Fruit fly (Drosophila melanogaster) whole organism, embryonic: ENCODE data around the gene CG43750.

ENCODE experiments used
- Adf1 ChIP-seq: fragments of 200-800 bp; sonication (Bioruptor generic); IDR thresholded peaks from 2 replicates; pipeline ENCODE4 v1.3.6; 2022; ENCODE audit warnings: missing biosample characterization, missing genetic modification characterization
- CG10209 ChIP-seq: fragments of 200-800 bp; sonication (Bioruptor generic); optimal IDR thresholded peaks from 3 replicates; lab custom pipeline; 2017; ENCODE audit warnings: missing biosample characterization, mild to moderate bottlenecking, missing genetic modification characterization, missing genetic modification reagents
- CG11504 ChIP-seq: fragments of 200-800 bp; sonication (Bioruptor generic); optimal IDR thresholded peaks from 3 replicates; lab custom pipeline; 2019; ENCODE audit warnings: missing biosample characterization, mild to moderate bottlenecking, missing genetic modification characterization, moderate library complexity
- CG14014 ChIP-seq: fragments of 200-800 bp; sonication (Bioruptor generic); IDR thresholded peaks from 2 replicates; pipeline ENCODE4 v1.3.6; 2022; ENCODE audit warnings: missing biosample characterization, missing genetic modification characterization
- CG15479 ChIP-seq: fragments of 200-800 bp; sonication (Bioruptor generic); optimal IDR thresholded peaks from 3 replicates; lab custom pipeline; 2019; ENCODE audit warnings: missing biosample characterization, mild to moderate bottlenecking, missing genetic modification characterization, moderate library complexity
- CG16779 ChIP-seq: fragments of 200-800 bp; sonication (Bioruptor generic); IDR thresholded peaks from 2 replicates; pipeline ENCODE4 v1.3.6; 2022; ENCODE audit warnings: missing biosample characterization, missing genetic modification characterization
- CG17328 ChIP-seq: fragments of 200-800 bp; sonication (Bioruptor generic); IDR thresholded peaks from 2 replicates; pipeline ENCODE4 v1.3.6; 2022; ENCODE audit warnings: missing biosample characterization, missing genetic modification characterization
- CG17385 ChIP-seq: fragments of 200-800 bp; sonication (Bioruptor generic); optimal IDR thresholded peaks from 3 replicates; lab custom pipeline; 2018; ENCODE audit warnings: missing biosample characterization, mild to moderate bottlenecking, missing genetic modification characterization
- CG18476 ChIP-seq: fragments of 200-800 bp; sonication (Bioruptor generic); optimal IDR thresholded peaks from 2 replicates; lab custom pipeline; 2016; ENCODE audit warnings: missing biosample characterization, mild to moderate bottlenecking, missing genetic modification characterization
- CG2120 ChIP-seq: fragments of 200-800 bp; sonication (Bioruptor generic); optimal IDR thresholded peaks from 3 replicates; lab custom pipeline; 2016; ENCODE audit warnings: missing biosample characterization, missing genetic modification characterization
- CG31441 ChIP-seq: fragments of 200-800 bp; sonication (Bioruptor generic); IDR thresholded peaks from 2 replicates; pipeline ENCODE4 v1.3.6; 2022; ENCODE audit warnings: missing biosample characterization, missing genetic modification characterization
- CG32532 ChIP-seq: fragments of 200-800 bp; sonication (Bioruptor generic); IDR thresholded peaks from 2 replicates; pipeline ENCODE4 v1.3.6; 2022; ENCODE audit warnings: missing biosample characterization, missing genetic modification characterization
- CG3838 ChIP-seq: fragments of 200-800 bp; sonication (Bioruptor generic); optimal IDR thresholded peaks from 3 replicates; lab custom pipeline; 2016; ENCODE audit warnings: missing biosample characterization, missing genetic modification characterization
- CG42726 ChIP-seq: fragments of 200-800 bp; sonication (Bioruptor generic); IDR thresholded peaks from 2 replicates; pipeline ENCODE4 v1.3.6; 2022; ENCODE audit warnings: missing biosample characterization, missing genetic modification characterization; ENCODE audit not compliant: partially characterized antibody
- CG5180 ChIP-seq: fragments of 200-800 bp; sonication (Bioruptor generic); optimal IDR thresholded peaks from 3 replicates; lab custom pipeline; 2017; ENCODE audit warnings: missing biosample characterization, missing genetic modification characterization, mild to moderate bottlenecking, moderate library complexity, missing genetic modification reagents
- CG7357 ChIP-seq: fragments of 200-800 bp; sonication (Bioruptor generic); IDR thresholded peaks from 3 replicates; pipeline ENCODE4 v1.3.6; 2022; ENCODE audit warnings: missing biosample characterization, missing genetic modification characterization
- CG7372 ChIP-seq: fragments of 200-800 bp; sonication (Bioruptor generic); IDR thresholded peaks from 2 replicates; pipeline ENCODE4 v1.3.6; 2022; ENCODE audit warnings: missing biosample characterization, missing genetic modification characterization
- CG7786 ChIP-seq: fragments of 200-800 bp; sonication (Bioruptor generic); optimal IDR thresholded peaks from 2 replicates; lab custom pipeline; 2016; ENCODE audit warnings: missing biosample characterization, missing genetic modification characterization
- CG9932 ChIP-seq: fragments of 200-800 bp; sonication (Bioruptor generic); IDR thresholded peaks from 2 replicates; pipeline ENCODE4 v1.3.6; 2022; ENCODE audit warnings: missing biosample characterization, missing genetic modification characterization
- Elba2 ChIP-seq: fragments of 200-800 bp; sonication (Bioruptor generic); optimal IDR thresholded peaks from 3 replicates; lab custom pipeline; 2016; ENCODE audit warnings: missing biosample characterization, missing genetic modification characterization
- Fer2 ChIP-seq: fragments of 200-800 bp; sonication (Bioruptor generic); optimal IDR thresholded peaks from 2 replicates; lab custom pipeline; 2018; ENCODE audit warnings: missing biosample characterization, mild to moderate bottlenecking, missing genetic modification characterization, moderate library complexity
- GATAe ChIP-seq: fragments of 200-800 bp; sonication (Bioruptor generic); conservative IDR thresholded peaks from 2 replicates; pipeline ENCODE4 v1.3.6; 2022; ENCODE audit warnings: missing biosample characterization, missing genetic modification characterization
- Jarid2 ChIP-seq: fragments of 200-800 bp; sonication (Bioruptor generic); optimal IDR thresholded peaks from 3 replicates; lab custom pipeline; 2017; ENCODE audit warnings: mild to moderate bottlenecking, missing biosample characterization, missing genetic modification reagents, missing genetic modification characterization
- Rfx ChIP-seq: fragments of 200-800 bp; sonication (Bioruptor generic); IDR thresholded peaks from 2 replicates; pipeline ENCODE4 v1.3.6; 2022; ENCODE audit warnings: missing biosample characterization, missing genetic modification characterization
- Scr ChIP-seq: fragments of 200-800 bp; sonication (Bioruptor generic); IDR thresholded peaks from 2 replicates; pipeline ENCODE4 v1.3.6; 2022; ENCODE audit warnings: missing biosample characterization, missing genetic modification characterization; ENCODE audit not compliant: partially characterized antibody
- Six4 ChIP-seq: fragments of 200-800 bp; sonication (Bioruptor generic); optimal IDR thresholded peaks from 2 replicates; lab custom pipeline; 2016; ENCODE audit warnings: missing biosample characterization, missing genetic modification characterization
- Sox100B ChIP-seq: fragments of 200-800 bp; sonication (Bioruptor generic); optimal IDR thresholded peaks from 3 replicates; lab custom pipeline; 2018; ENCODE audit warnings: missing biosample characterization, mild to moderate bottlenecking, missing genetic modification characterization
- Trl ChIP-seq, 3 experiments: fragments of >200 bp in 2 of 3; fragments of 200-800 bp in 1 of 3; sonication (Bioruptor generic) in 1 of 3; optimal IDR thresholded peaks; 2 replicates in 1 of 3; 3 replicates in 2 of 3; lab custom pipeline; 2016 to 2017; ENCODE audit warnings: missing biosample characterization in 1 of 3, missing genetic modification characterization in 1 of 3
- ase ChIP-seq: fragments of 200-800 bp; sonication (Bioruptor generic); IDR thresholded peaks from 3 replicates; pipeline ENCODE4 v1.3.6; 2022; ENCODE audit warnings: missing biosample characterization, missing genetic modification characterization
- bcd ChIP-seq: fragments of 200-800 bp; sonication (Bioruptor generic); optimal IDR thresholded peaks from 2 replicates; lab custom pipeline; 2017; ENCODE audit warnings: missing biosample characterization, mild to moderate bottlenecking, missing genetic modification characterization
- cwo ChIP-seq: fragments of 200-800 bp; sonication (Bioruptor generic); optimal IDR thresholded peaks from 3 replicates; lab custom pipeline; 2017; ENCODE audit warnings: missing biosample characterization, missing genetic modification characterization, mild to moderate bottlenecking, moderate library complexity, missing genetic modification reagents
- fd3F ChIP-seq: fragments of 200-800 bp; sonication (Bioruptor generic); optimal IDR thresholded peaks from 2 replicates; lab custom pipeline; 2018; ENCODE audit warnings: missing biosample characterization, mild to moderate bottlenecking, missing genetic modification characterization, moderate library complexity
- fd96Cb ChIP-seq: fragments of 200-800 bp; sonication (Bioruptor generic); optimal IDR thresholded peaks from 2 replicates; lab custom pipeline; 2018; ENCODE audit warnings: missing biosample characterization, mild to moderate bottlenecking, missing genetic modification characterization, moderate library complexity
- gcm2 ChIP-seq: fragments of 200-800 bp; sonication (Bioruptor generic); optimal IDR thresholded peaks from 2 replicates; lab custom pipeline; 2016; ENCODE audit warnings: missing biosample characterization, missing genetic modification characterization
- grn ChIP-seq: fragments of 200-800 bp; sonication (Bioruptor generic); optimal IDR thresholded peaks from 3 replicates; lab custom pipeline; 2017; ENCODE audit warnings: missing biosample characterization, missing genetic modification characterization
- gsb ChIP-seq: fragments of 200-800 bp; sonication (Bioruptor generic); IDR thresholded peaks from 2 replicates; pipeline ENCODE4 v1.3.6; 2022; ENCODE audit warnings: missing biosample characterization, missing genetic modification characterization
- ind ChIP-seq: fragments of 200-800 bp; sonication (Bioruptor generic); optimal IDR thresholded peaks from 3 replicates; lab custom pipeline; 2016; ENCODE audit warnings: missing biosample characterization, missing genetic modification characterization
- ken ChIP-seq: fragments of 200-800 bp; sonication (Bioruptor generic); IDR thresholded peaks from 3 replicates; pipeline ENCODE4 v1.3.6; 2022; ENCODE audit warnings: missing biosample characterization, missing genetic modification characterization
- lola ChIP-seq, 3 experiments: fragments of >200 bp in 2 of 3; fragments of 200-800 bp in 1 of 3; sonication (Bioruptor generic) in 1 of 3; optimal IDR thresholded peaks; 2 replicates each; lab custom pipeline; 2017 to 2019; ENCODE audit warnings: missing biosample characterization in 3 of 3, missing genetic modification characterization in 3 of 3, mild to moderate bottlenecking in 1 of 3, moderate library complexity in 1 of 3
- mirr ChIP-seq: fragments of 200-800 bp; sonication (Bioruptor generic); optimal IDR thresholded peaks from 3 replicates; lab custom pipeline; 2018; ENCODE audit warnings: missing biosample characterization, mild to moderate bottlenecking, missing genetic modification characterization
- nmo ChIP-seq: fragments of 200-800 bp; sonication (Bioruptor generic); optimal IDR thresholded peaks from 2 replicates; lab custom pipeline; 2018; ENCODE audit warnings: missing biosample characterization, mild to moderate bottlenecking, missing genetic modification characterization, moderate library complexity
- pan ChIP-seq, 4 experiments: fragments of >200 bp in 3 of 4; fragments of 200-800 bp in 1 of 4; sonication (Bioruptor generic) in 1 of 4; optimal IDR thresholded peaks in 3 of 4; IDR thresholded peaks in 1 of 4; 2 replicates each; pipeline versions ENCODE4 v1.3.6 to Lab custom; 2017 to 2022; ENCODE audit warnings: missing biosample characterization in 2 of 4, missing genetic modification characterization in 2 of 4, mixed read lengths in 1 of 4
- rib ChIP-seq: fragments of 200-800 bp; sonication (Bioruptor generic); IDR thresholded peaks from 2 replicates; pipeline ENCODE4 v1.3.6; 2022; ENCODE audit warnings: missing biosample characterization, missing genetic modification characterization
- scrt ChIP-seq: fragments of 200-800 bp; sonication (Bioruptor generic); optimal IDR thresholded peaks from 2 replicates; lab custom pipeline; 2018; ENCODE audit warnings: missing biosample characterization, mild to moderate bottlenecking, missing genetic modification characterization, moderate library complexity
- sim ChIP-seq: fragments of 200-800 bp; sonication (Bioruptor generic); IDR thresholded peaks from 2 replicates; pipeline ENCODE4 v1.3.6; 2022; ENCODE audit warnings: missing biosample characterization, missing genetic modification characterization
- so ChIP-seq: fragments of 200-800 bp; sonication (Bioruptor generic); IDR thresholded peaks from 3 replicates; pipeline ENCODE4 v1.3.6; 2022; ENCODE audit warnings: missing biosample characterization, missing genetic modification characterization
- sob ChIP-seq: fragments of 200-800 bp; sonication (Bioruptor generic); IDR thresholded peaks from 2 replicates; pipeline ENCODE4 v1.3.6; 2022; ENCODE audit warnings: missing biosample characterization, missing genetic modification characterization
- sug ChIP-seq: fragments of 200-800 bp; optimal IDR thresholded peaks from 2 replicates; lab custom pipeline; 2019; ENCODE audit warnings: missing biosample characterization, mild to moderate bottlenecking, missing genetic modification characterization, moderate library complexity
- tio ChIP-seq: fragments of 200-800 bp; sonication (Bioruptor generic); optimal IDR thresholded peaks from 2 replicates; lab custom pipeline; 2017; ENCODE audit warnings: missing biosample characterization, missing genetic modification characterization, inconsistent platforms
- trh ChIP-seq: fragments of 200-800 bp; sonication (Bioruptor generic); optimal IDR thresholded peaks from 2 replicates; lab custom pipeline; 2016; ENCODE audit warnings: missing biosample characterization, missing genetic modification characterization

The CG43750 gene

DNA sequence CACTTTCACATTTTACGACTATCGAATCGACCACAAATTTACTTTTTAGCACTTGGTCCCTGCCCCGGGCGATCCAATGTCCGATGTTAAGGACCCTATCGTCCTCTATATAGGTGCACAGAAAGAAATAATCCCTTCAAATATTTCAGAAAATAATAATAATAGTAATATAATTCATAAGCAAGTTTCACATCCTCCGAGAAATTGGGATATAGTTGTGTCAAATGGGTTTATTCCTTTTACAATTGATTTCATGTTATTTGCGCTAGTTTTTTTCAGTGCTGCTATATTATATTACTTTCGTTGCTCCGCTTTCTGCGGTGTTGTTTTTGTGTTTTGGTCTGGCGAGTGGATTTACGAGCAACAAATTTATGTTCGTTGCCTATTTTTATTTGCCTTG is 42.0 kb downstream of the CG43750 start (continued):
- TF ChIP-seq Fer2 (tag; lab: Kevin White, UChicago) (no peak), CG16779 (GFP tag; lab: Robert Waterston, UW) (no peak), so (GFP tag; lab: Robert Waterston, UW) (0 out of 3 replicates have a peak, but pooled peaks have one; percentile 24), CG31441 (GFP tag; lab: Robert Waterston, UW) (peak; percentile 45; the same call in 1 of the 2 replicates), trh (GFP tag; lab: Kevin White, UChicago) (no peak), CG42726 (no peak), CG17328 (GFP tag; lab: Robert Waterston, UW) (no peak), CG5180 (GFP tag; lab: Kevin White, UChicago) (no peak), CG3838 (no peak), CG17385 (GFP tag; lab: Kevin White, UChicago) (peak; percentile 35), ind (GFP tag; lab: Kevin White, UChicago) (peak; percentile 19), CG32532 (GFP tag; lab: Robert Waterston, UW) (peak; percentile 54; the same call in 1 of the 2 replicates), CG15479 (GFP tag; lab: Kevin White, UChicago) (no peak), Rfx (peak; percentile 68), sug (tag; lab: Kevin White, UChicago) (no peak), GATAe (no peak), Trl (optimal IDR thresholded peaks at IDR 0.05; lab: Kevin White, UChicago) (no peak), Trl (GFP tag; optimal IDR thresholded peaks at IDR 0.05; lab: Kevin White, UChicago) (no peak), grn (GFP tag; lab: Kevin White, UChicago) (no peak), ase (GFP tag; lab: Robert Waterston, UW) (no peak), rib (GFP tag; lab: Robert Waterston, UW) (no peak), tio (GFP tag; lab: Kevin White, UChicago) (peak; percentile 10), CG18476 (no peak), fd96Cb (tag; lab: Kevin White, UChicago) (no peak), Six4 (GFP tag; lab: Kevin White, UChicago) (no peak), ken (GFP tag; lab: Robert Waterston, UW) (no peak), sim (no peak), CG9932 (GFP tag; lab: Robert Waterston, UW) (peak; percentile 49; the same call in 1 of the 2 replicates), CG7372 (GFP tag; lab: Robert Waterston, UW) (peak; percentile 13; the same call in 1 of the 2 replicates), Scr (GFP tag; lab: Robert Waterston, UW) (no peak), CG14014 (peak; percentile 37; the same call in 1 of the 2 replicates), nmo (GFP tag; lab: Kevin White, UChicago) (peak; percentile 24), sob (GFP tag; lab: Robert Waterston, UW) (peak; percentile 71), fd3F (GFP tag; lab: Kevin White, UChicago) (peak; percentile 28), CG11504 (tag; lab: Kevin White, UChicago) (peak; percentile 66), mirr (GFP tag; lab: Kevin White, UChicago) (no peak), CG10209 (GFP tag; lab: Kevin White, UChicago) (no peak), gcm2 (GFP tag; lab: Kevin White, UChicago) (no peak), scrt (GFP tag; lab: Kevin White, UChicago) (peak; percentile 42), gsb (GFP tag; lab: Robert Waterston, UW) (no peak), cwo (GFP tag; lab: Kevin White, UChicago) (peak; percentile 37), Elba2 (GFP tag; lab: Kevin White, UChicago) (no peak), CG2120 (GFP tag; lab: Kevin White, UChicago) (peak; percentile 53), Jarid2 (no peak), lola (GFP tag; optimal IDR thresholded peaks at IDR 0.05; lab: Kevin White, UChicago) (no peak), pan (optimal IDR thresholded peaks at IDR 0.05; lab: Kevin White, UChicago) (no peak), pan (GFP tag; optimal IDR thresholded peaks at IDR 0.05 in 1 of 2, IDR thresholded peaks at IDR 0.05 in 1 of 2) (peak in 1 of 2 experiments; percentile 48), Adf1 (GFP tag; lab: Robert Waterston, UW) (no peak), Sox100B (GFP tag; lab: Kevin White, UChicago) (no peak), CG7786 (GFP tag; lab: Kevin White, UChicago) (no peak), bcd (GFP tag; lab: Kevin White, UChicago) (peak; percentile 38), CG7357 (GFP tag; lab: Robert Waterston, UW) (no peak)
